Fruit fly (Drosophila melanogaster) whole organism, embryonic: Measurements from ENCODE around the gene JIL-1.

Source experiments
- Abd-B ChIP-seq: fragments of 200-800 bp; sonication (Bioruptor generic); optimal IDR thresholded peaks from 2 replicates; lab custom pipeline; 2018; ENCODE audit warnings: missing biosample characterization, mild to moderate bottlenecking, missing genetic modification characterization, moderate library complexity
- BEAF-32 ChIP-seq: fragments of 200-800 bp; sonication (Bioruptor generic); optimal IDR thresholded peaks from 3 replicates; lab custom pipeline; 2017; ENCODE audit warnings: missing biosample characterization, missing genetic modification characterization, mild to moderate bottlenecking, moderate library complexity, missing genetic modification reagents
- Blimp-1 ChIP-seq: fragments of 200-800 bp; sonication (Bioruptor generic); optimal IDR thresholded peaks from 3 replicates; lab custom pipeline; 2018; ENCODE audit warnings: missing biosample characterization, missing genetic modification characterization, mild to moderate bottlenecking, moderate library complexity, missing genetic modification reagents
- CG10321 ChIP-seq: fragments of 200-800 bp; sonication (Bioruptor generic); IDR thresholded peaks from 2 replicates; pipeline ENCODE4 v1.3.6; 2022; ENCODE audit warnings: missing biosample characterization, missing genetic modification characterization
- CG10654 ChIP-seq: fragments of 200-800 bp; sonication (Bioruptor generic); optimal IDR thresholded peaks from 2 replicates; lab custom pipeline; 2016; ENCODE audit warnings: missing biosample characterization, missing genetic modification characterization
- CG12769 ChIP-seq: fragments of 200-800 bp; sonication (Bioruptor generic); optimal IDR thresholded peaks from 2 replicates; lab custom pipeline; 2019; ENCODE audit warnings: missing biosample characterization, mild to moderate bottlenecking, missing genetic modification characterization, moderate library complexity
- CG14667 ChIP-seq: fragments of 200-800 bp; sonication (Bioruptor generic); IDR thresholded peaks from 2 replicates; pipeline ENCODE4 v1.3.6; 2022; ENCODE audit warnings: missing biosample characterization, missing genetic modification characterization
- CG17385 ChIP-seq: fragments of 200-800 bp; sonication (Bioruptor generic); optimal IDR thresholded peaks from 3 replicates; lab custom pipeline; 2018; ENCODE audit warnings: missing biosample characterization, mild to moderate bottlenecking, missing genetic modification characterization
- CG2120 ChIP-seq: fragments of 200-800 bp; sonication (Bioruptor generic); optimal IDR thresholded peaks from 3 replicates; lab custom pipeline; 2016; ENCODE audit warnings: missing biosample characterization, missing genetic modification characterization
- CG2678 ChIP-seq: fragments of 200-800 bp; sonication (Bioruptor generic); optimal IDR thresholded peaks from 3 replicates; lab custom pipeline; 2019; ENCODE audit warnings: missing biosample characterization, mild to moderate bottlenecking, missing genetic modification characterization, moderate library complexity
- CG3726 ChIP-seq: fragments of 200-800 bp; sonication (Bioruptor generic); IDR thresholded peaks from 3 replicates; pipeline ENCODE4, ENCODE4 v1.3.6; 2022; ENCODE audit warnings: missing biosample characterization, missing genetic modification characterization
- CG3847 ChIP-seq: fragments of 200-800 bp; sonication (Bioruptor generic); IDR thresholded peaks from 2 replicates; pipeline ENCODE4 v1.3.6; 2022; ENCODE audit warnings: missing biosample characterization, missing genetic modification characterization
- CG7987 ChIP-seq: fragments of 200-800 bp; sonication (Bioruptor generic); optimal IDR thresholded peaks from 2 replicates; lab custom pipeline; 2018; ENCODE audit warnings: missing biosample characterization, mild to moderate bottlenecking, missing genetic modification characterization, moderate library complexity
- CG8388 ChIP-seq: fragments of 200-800 bp; sonication (Bioruptor generic); optimal IDR thresholded peaks from 2 replicates; lab custom pipeline; 2019; ENCODE audit warnings: missing biosample characterization, mild to moderate bottlenecking, missing genetic modification characterization, moderate library complexity
- CG8924 ChIP-seq: fragments of 200-800 bp; optimal IDR thresholded peaks from 3 replicates; lab custom pipeline; 2019; ENCODE audit warnings: missing biosample characterization, mild to moderate bottlenecking, missing genetic modification characterization, moderate library complexity
- CG9797 ChIP-seq: fragments of 200-800 bp; sonication (Bioruptor generic); optimal IDR thresholded peaks from 3 replicates; lab custom pipeline; 2018; ENCODE audit warnings: missing biosample characterization, mild to moderate bottlenecking, missing genetic modification characterization
- E2f1 ChIP-seq: fragments of 200-800 bp; sonication (Bioruptor generic); IDR thresholded peaks from 2 replicates; pipeline ENCODE4 v1.3.6; 2022; ENCODE audit warnings: missing biosample characterization, missing genetic modification characterization
- Eip74EF ChIP-seq, 2 experiments: fragments of 200-800 bp in 1 of 2; fragments of >200 bp in 1 of 2; sonication (Bioruptor generic) in 1 of 2; optimal IDR thresholded peaks; 2 replicates each; lab custom pipeline; 2017 to 2019; ENCODE audit warnings: missing biosample characterization in 2 of 2, missing genetic modification characterization in 2 of 2, mild to moderate bottlenecking in 1 of 2, moderate library complexity in 1 of 2
- Fer2 ChIP-seq: fragments of 200-800 bp; sonication (Bioruptor generic); optimal IDR thresholded peaks from 2 replicates; lab custom pipeline; 2018; ENCODE audit warnings: missing biosample characterization, mild to moderate bottlenecking, missing genetic modification characterization, moderate library complexity
- HLH3B ChIP-seq: fragments of 200-800 bp; sonication (Bioruptor generic); IDR thresholded peaks from 2 replicates; pipeline ENCODE4 v1.3.6; 2022; ENCODE audit warnings: missing biosample characterization, missing genetic modification characterization
- HmgD ChIP-seq: fragments of 200-800 bp; sonication (Bioruptor generic); optimal IDR thresholded peaks from 3 replicates; lab custom pipeline; 2016; ENCODE audit warnings: missing biosample characterization, missing genetic modification characterization
- Hmr ChIP-seq: fragments of 200-800 bp; sonication (Bioruptor generic); optimal IDR thresholded peaks from 3 replicates; lab custom pipeline; 2017; ENCODE audit warnings: mild to moderate bottlenecking, missing biosample characterization, missing genetic modification reagents, missing genetic modification characterization
- Hr51 ChIP-seq, 2 experiments: fragments of 200-800 bp; sonication (Bioruptor generic); optimal IDR thresholded peaks; 2 replicates in 1 of 2; 3 replicates in 1 of 2; lab custom pipeline; 2016 to 2018; ENCODE audit warnings: missing biosample characterization in 2 of 2, missing genetic modification characterization in 2 of 2, mild to moderate bottlenecking in 1 of 2, moderate library complexity in 1 of 2
- Hr78 ChIP-seq, 2 experiments: fragments of 200-800 bp in 1 of 2; fragments of >200 bp in 1 of 2; sonication (Bioruptor generic) in 1 of 2; optimal IDR thresholded peaks; 2 replicates each; lab custom pipeline; 2017 to 2019; ENCODE audit warnings: missing biosample characterization in 2 of 2, missing genetic modification characterization in 2 of 2, mild to moderate bottlenecking in 1 of 2, moderate library complexity in 1 of 2
- Med ChIP-seq: fragments of 200-800 bp; sonication (Bioruptor generic); peaks from one replicate; lab custom pipeline; 2016; ENCODE audit warnings: missing biosample characterization, missing genetic modification characterization, mild to moderate bottlenecking, inconsistent platforms, moderate library complexity
- NC2β ChIP-seq: fragments of 200-800 bp; sonication (Bioruptor generic); optimal IDR thresholded peaks from 2 replicates; lab custom pipeline; 2016; ENCODE audit warnings: missing biosample characterization, missing genetic modification characterization
- Rfx ChIP-seq: fragments of 200-800 bp; sonication (Bioruptor generic); IDR thresholded peaks from 2 replicates; pipeline ENCODE4 v1.3.6; 2022; ENCODE audit warnings: missing biosample characterization, missing genetic modification characterization
- Rx ChIP-seq: fragments of 200-800 bp; sonication (Bioruptor generic); IDR thresholded peaks from 2 replicates; pipeline ENCODE4 v1.3.6; 2022; ENCODE audit warnings: missing biosample characterization, missing genetic modification characterization
- bigmax ChIP-seq: fragments of 200-800 bp; sonication (Bioruptor generic); optimal IDR thresholded peaks from 2 replicates; lab custom pipeline; 2018; ENCODE audit warnings: missing biosample characterization, mild to moderate bottlenecking, missing genetic modification characterization
- bsh ChIP-seq, 2 experiments: fragments of 200-800 bp; sonication (Bioruptor generic); optimal IDR thresholded peaks; 2 replicates each; lab custom pipeline; 2017 to 2018; ENCODE audit warnings: mild to moderate bottlenecking in 2 of 2, missing biosample characterization in 2 of 2, missing genetic modification characterization in 2 of 2, moderate library complexity in 1 of 2
- croc ChIP-seq: fragments of 200-800 bp; sonication (Bioruptor generic); conservative IDR thresholded peaks from 3 replicates; pipeline ENCODE4 v1.3.6; 2022; ENCODE audit warnings: missing biosample characterization, missing genetic modification characterization
- disco-r ChIP-seq: fragments of 200-800 bp; sonication (Bioruptor generic); optimal IDR thresholded peaks from 2 replicates; lab custom pipeline; 2016; ENCODE audit warnings: missing biosample characterization, missing genetic modification characterization
- ems ChIP-seq: fragments of 200-800 bp; sonication (Bioruptor generic); optimal IDR thresholded peaks from 3 replicates; lab custom pipeline; 2016; ENCODE audit warnings: missing biosample characterization, missing genetic modification characterization
- fd102C ChIP-seq: fragments of 200-800 bp; sonication (Bioruptor generic); optimal IDR thresholded peaks from 2 replicates; lab custom pipeline; 2018; ENCODE audit warnings: missing biosample characterization, mild to moderate bottlenecking, missing genetic modification characterization, moderate library complexity
- gsb-n ChIP-seq: fragments of 200-800 bp; sonication (Bioruptor generic); optimal IDR thresholded peaks from 3 replicates; lab custom pipeline; 2018; ENCODE audit warnings: missing biosample characterization, mild to moderate bottlenecking, missing genetic modification characterization
- hkb ChIP-seq, 2 experiments: fragments of 200-800 bp in 1 of 2; fragments of >200 bp in 1 of 2; sonication (Bioruptor generic) in 1 of 2; IDR thresholded peaks in 1 of 2; optimal IDR thresholded peaks in 1 of 2; 2 replicates each; pipeline versions ENCODE4 v1.3.6 to Lab custom; 2017 to 2022; ENCODE audit warnings: missing biosample characterization in 1 of 2, missing genetic modification characterization in 1 of 2
- hth ChIP-seq: fragments of >200 bp; optimal IDR thresholded peaks from 2 replicates; lab custom pipeline; 2017; ENCODE audit warnings: inconsistent platforms
- kay ChIP-seq: fragments of 200-800 bp; sonication (Bioruptor generic); optimal IDR thresholded peaks from 2 replicates; lab custom pipeline; 2016; ENCODE audit warnings: missing biosample characterization, missing genetic modification characterization
- ken ChIP-seq: fragments of 200-800 bp; sonication (Bioruptor generic); IDR thresholded peaks from 3 replicates; pipeline ENCODE4 v1.3.6; 2022; ENCODE audit warnings: missing biosample characterization, missing genetic modification characterization
- lmd ChIP-seq: fragments of 200-800 bp; sonication (Bioruptor generic); IDR thresholded peaks from 2 replicates; pipeline ENCODE4 v1.3.6; 2022; ENCODE audit warnings: missing biosample characterization, missing genetic modification characterization
- lola ChIP-seq, 3 experiments: fragments of >200 bp in 2 of 3; fragments of 200-800 bp in 1 of 3; sonication (Bioruptor generic) in 1 of 3; optimal IDR thresholded peaks; 2 replicates each; lab custom pipeline; 2017 to 2019; ENCODE audit warnings: missing biosample characterization in 3 of 3, missing genetic modification characterization in 3 of 3, mild to moderate bottlenecking in 1 of 3, moderate library complexity in 1 of 3
- psq ChIP-seq: fragments of 200-800 bp; sonication (Bioruptor generic); optimal IDR thresholded peaks from 2 replicates; lab custom pipeline; 2017; ENCODE audit warnings: missing biosample characterization, missing genetic modification characterization
- ranshi ChIP-seq: fragments of 200-800 bp; sonication (Bioruptor generic); IDR thresholded peaks from 2 replicates; pipeline ENCODE4 v1.3.6; 2022; ENCODE audit warnings: missing biosample characterization, missing genetic modification characterization
- sd ChIP-seq: fragments of 200-800 bp; sonication (Bioruptor generic); optimal IDR thresholded peaks from 3 replicates; lab custom pipeline; 2018; ENCODE audit warnings: missing biosample characterization, mild to moderate bottlenecking, missing genetic modification characterization, moderate library complexity
- seq ChIP-seq: fragments of 200-800 bp; sonication (Bioruptor generic); IDR thresholded peaks from 2 replicates; pipeline ENCODE4 v1.3.6; 2022; ENCODE audit warnings: missing biosample characterization, missing genetic modification characterization
- stc ChIP-seq: fragments of 200-800 bp; sonication (Bioruptor generic); IDR thresholded peaks from 2 replicates; pipeline ENCODE4 v1.3.6; 2022; ENCODE audit warnings: missing biosample characterization, missing genetic modification characterization
- sug ChIP-seq: fragments of 200-800 bp; optimal IDR thresholded peaks from 2 replicates; lab custom pipeline; 2019; ENCODE audit warnings: missing biosample characterization, mild to moderate bottlenecking, missing genetic modification characterization, moderate library complexity
- unpg ChIP-seq: fragments of 200-800 bp; sonication (Bioruptor generic); optimal IDR thresholded peaks from 3 replicates; lab custom pipeline; 2018; ENCODE audit warnings: missing biosample characterization, mild to moderate bottlenecking, missing genetic modification characterization, moderate library complexity
- vnd ChIP-seq: fragments of 200-800 bp; sonication (Bioruptor generic); IDR thresholded peaks from 3 replicates; pipeline ENCODE4 v1.3.6; 2022; ENCODE audit warnings: missing biosample characterization, missing genetic modification characterization; ENCODE audit not compliant: partially characterized antibody
- zf30C ChIP-seq: fragments of 200-800 bp; sonication (Bioruptor generic); optimal IDR thresholded peaks from 3 replicates; lab custom pipeline; 2018; ENCODE audit warnings: missing biosample characterization, mild to moderate bottlenecking, missing genetic modification characterization

Gene JIL-1

dm6 chr3L:11124439-11124838 is 31.4 kb upstream of the JIL-1 start (continued):
- TF ChIP-seq Hmr (GFP tag; lab: Kevin White, UChicago), result no peak
- TF ChIP-seq lola (GFP tag; optimal IDR thresholded peaks at IDR 0.05; lab: Kevin White, UChicago), result no peak
- TF ChIP-seq CG7987 (GFP tag; lab: Kevin White, UChicago), result no peak
- TF ChIP-seq hkb (optimal IDR thresholded peaks at IDR 0.05; lab: Kevin White, UChicago), result no peak
- no peak for TF ChIP-seq hkb (GFP tag; IDR thresholded peaks at IDR 0.05; lab: Robert Waterston, UW)
- TF ChIP-seq zf30C (GFP tag; lab: Kevin White, UChicago), result no peak
- TF ChIP-seq lmd (GFP tag; lab: Robert Waterston, UW), result 0 out of 2 replicates have a peak, but pooled peaks have one; percentile 13
- no peak for TF ChIP-seq fd102C
- TF ChIP-seq seq (GFP tag; lab: Robert Waterston, UW), result no peak
- no peak for TF ChIP-seq vnd (GFP tag; lab: Robert Waterston, UW)
- TF ChIP-seq bsh (GFP tag; optimal IDR thresholded peaks at IDR 0.05; lab: Kevin White, UChicago), result peak in 1 of 2 experiments; percentile 10
- TF ChIP-seq ken (GFP tag; lab: Robert Waterston, UW), result no peak
- 0 out of 2 replicates have a peak, but pooled peaks have one; percentile 20 for TF ChIP-seq Rfx (GFP tag; lab: Robert Waterston, UW)
- TF ChIP-seq gsb-n (tag; lab: Kevin White, UChicago), result no peak
- TF ChIP-seq CG8388 (GFP tag; lab: Kevin White, UChicago), result no peak
- no peak for TF ChIP-seq E2f1
- TF ChIP-seq unpg, result peak; percentile 30
- TF ChIP-seq Eip74EF (GFP tag; optimal IDR thresholded peaks at IDR 0.05; lab: Kevin White, UChicago), result peak in 1 of 2 experiments; percentile 20
- no peak for TF ChIP-seq hth (lab: Kevin White, UChicago)
- TF ChIP-seq croc (GFP tag; lab: Robert Waterston, UW), result no peak
- no peak for TF ChIP-seq ems (GFP tag; lab: Kevin White, UChicago)
- TF ChIP-seq Rx, result no peak
- TF ChIP-seq Blimp-1, result peak; percentile 16
- no peak for TF ChIP-seq BEAF-32 (GFP tag; lab: Kevin White, UChicago)
- no peak for TF ChIP-seq psq (GFP tag; lab: Kevin White, UChicago)
- TF ChIP-seq CG17385 (GFP tag; lab: Kevin White, UChicago), result peak; percentile 15
- no peak for TF ChIP-seq sug
- TF ChIP-seq Fer2 (tag; lab: Kevin White, UChicago), result no peak
- no peak for TF ChIP-seq sd (tag; lab: Kevin White, UChicago)
- no peak for TF ChIP-seq Abd-B (GFP tag; lab: Kevin White, UChicago)
- no peak for TF ChIP-seq kay (GFP tag; lab: Kevin White, UChicago)
- peak; percentile 42 for TF ChIP-seq CG2678 (tag; lab: Kevin White, UChicago)
- TF ChIP-seq CG3847 (GFP tag; lab: Robert Waterston, UW), result no peak
- TF ChIP-seq CG9797 (GFP tag; lab: Kevin White, UChicago), result no peak
- TF ChIP-seq ranshi (GFP tag; lab: Robert Waterston, UW), result no peak
- TF ChIP-seq HLH3B (GFP tag; lab: Robert Waterston, UW), result 0 out of 2 replicates have a peak, but pooled peaks have one; percentile 21
- TF ChIP-seq CG8924 (tag; lab: Kevin White, UChicago), result no peak
- TF ChIP-seq Hr78 (GFP tag; optimal IDR thresholded peaks at IDR 0.05; lab: Kevin White, UChicago), result no peak
- TF ChIP-seq CG10321 (GFP tag; lab: Robert Waterston, UW), result no peak
- peak; percentile 79 for TF ChIP-seq Med (GFP tag; lab: Kevin White, UChicago)
- TF ChIP-seq CG2120, result peak; percentile 36
- TF ChIP-seq bigmax (GFP tag; lab: Kevin White, UChicago), result no peak
- no peak for TF ChIP-seq HmgD (GFP tag; lab: Kevin White, UChicago)
- no peak for TF ChIP-seq CG12769 (tag; lab: Kevin White, UChicago)
- TF ChIP-seq stc (GFP tag; lab: Robert Waterston, UW), result no peak
- no peak for TF ChIP-seq disco-r (GFP tag; lab: Kevin White, UChicago)
- no peak for TF ChIP-seq CG14667
- TF ChIP-seq CG10654, result no peak
- no peak for TF ChIP-seq CG3726 (GFP tag; lab: Robert Waterston, UW)
- TF ChIP-seq Hr51 (GFP tag; optimal IDR thresholded peaks at IDR 0.05; lab: Kevin White, UChicago), result peak in 1 of 2 experiments; percentile 20
- TF ChIP-seq NC2β (GFP tag; lab: Kevin White, UChicago), result no peak
